Fruit fly (Drosophila melanogaster): ENCODE data around the gene CG33493.

Gene CG33493

dm6 chr3L:10666511-10667003 lies 26.4 kb downstream of the CG33493 start:
- TF ChIP-seq CG10348 (GFP tag; IDR thresholded peaks at IDR 0.05) (0 out of 2 replicates have a peak, but pooled peaks have one; percentile 7), CG17806 (tag; optimal IDR thresholded peaks at IDR 0.05) (no peak), EcR (GFP tag; optimal IDR thresholded peaks at IDR 0.05) (peak; percentile 2), CG8301 (tag; optimal IDR thresholded peaks at IDR 0.05) (no peak), CG15710 (tag; optimal IDR thresholded peaks at IDR 0.05) (no peak), fd96Ca (GFP tag; IDR thresholded peaks at IDR 0.05) (peak; percentile 41; the same call in 2 of the 3 replicates), CG8159 (tag; optimal IDR thresholded peaks at IDR 0.05) (no peak), CG13204 (GFP tag; optimal IDR thresholded peaks at IDR 0.05) (peak; percentile 61), Pif1A (GFP tag; optimal IDR thresholded peaks at IDR 0.05) (no peak), CG34367 (tag; optimal IDR thresholded peaks at IDR 0.05) (no peak), CG32121 (GFP tag; IDR thresholded peaks at IDR 0.05) (0 out of 2 replicates have a peak, but pooled peaks have one; percentile 50), gl (tag; optimal IDR thresholded peaks at IDR 0.05) (no peak)

- TF ChIP-seq Pif1A (GFP tag; optimal IDR thresholded peaks at IDR 0.05) (peak; percentile 97), fd96Ca (GFP tag; IDR thresholded peaks at IDR 0.05) (peak; percentile 79), CG10348 (GFP tag; IDR thresholded peaks at IDR 0.05) (peak; percentile 83; the same call in 1 of the 2 replicates), CG4496 (GFP tag; IDR thresholded peaks at IDR 0.05) (peak; percentile 94), CG8301 (tag; optimal IDR thresholded peaks at IDR 0.05) (peak; percentile 99), rn (GFP tag; IDR thresholded peaks at IDR 0.05) (peak; percentile 93), CG8159 (tag; optimal IDR thresholded peaks at IDR 0.05) (peak; percentile 99), Pif1B (GFP tag; optimal IDR thresholded peaks at IDR 0.05) (peak; percentile 97), CG9948 (tag; optimal IDR thresholded peaks at IDR 0.05) (peak; percentile 99), CG12605 (GFP tag; IDR thresholded peaks at IDR 0.05) (peak; percentile 94), D1 (tag; optimal IDR thresholded peaks at IDR 0.05) (peak; percentile 98), CG32121 (GFP tag; IDR thresholded peaks at IDR 0.05) (peak; percentile 94), Snoo (tag; optimal IDR thresholded peaks at IDR 0.05) (peak; percentile 98), CG17806 (tag; optimal IDR thresholded peaks at IDR 0.05) (peak; percentile 99), CG14655 (GFP tag; optimal IDR thresholded peaks at IDR 0.05) (peak; percentile 99), CG15710 (tag; optimal IDR thresholded peaks at IDR 0.05) (peak; percentile 99), CG34367 (tag; optimal IDR thresholded peaks at IDR 0.05) (peak; percentile 98), Ets98B (GFP tag; IDR thresholded peaks at IDR 0.05) (peak; percentile 91), EcR (GFP tag; optimal IDR thresholded peaks at IDR 0.05) (peak; percentile 68), CG13204 (GFP tag; optimal IDR thresholded peaks at IDR 0.05) (peak; percentile 96), gl (tag; optimal IDR thresholded peaks at IDR 0.05) (peak; percentile 97)
These were observed 27.4 kb downstream of the CG33493 start for dm6 chr3L:10665433-10666150.

dm6 chr3L:10664511-10665062 lies 28.4 kb downstream of the CG33493 start, which contains the start of gene simj:
Gene simj (plus strand): TSS chr3L:10664739.
- peak; percentile 22 for TF ChIP-seq EcR (GFP tag; optimal IDR thresholded peaks at IDR 0.05)
- peak; percentile 34 for TF ChIP-seq CG8301 (tag; optimal IDR thresholded peaks at IDR 0.05)
- TF ChIP-seq CG13204 (GFP tag; optimal IDR thresholded peaks at IDR 0.05), result peak; percentile 69
- TF ChIP-seq CG8159 (tag; optimal IDR thresholded peaks at IDR 0.05), result peak; percentile 40
- TF ChIP-seq gl (tag; optimal IDR thresholded peaks at IDR 0.05), result peak; percentile 41
- TF ChIP-seq fd96Ca (GFP tag; IDR thresholded peaks at IDR 0.05), result peak; percentile 76
- TF ChIP-seq Pif1A (GFP tag; optimal IDR thresholded peaks at IDR 0.05), result peak; percentile 49
- TF ChIP-seq Snoo (tag; optimal IDR thresholded peaks at IDR 0.05), result peak; percentile 52
- TF ChIP-seq rn (GFP tag; IDR thresholded peaks at IDR 0.05), result 0 out of 2 replicates have a peak, but pooled peaks have one; percentile 35
- TF ChIP-seq Pif1B (GFP tag; optimal IDR thresholded peaks at IDR 0.05), result peak; percentile 34
- peak; percentile 72 for TF ChIP-seq CG4496 (GFP tag; IDR thresholded peaks at IDR 0.05)
- no peak for TF ChIP-seq CG10348 (GFP tag; IDR thresholded peaks at IDR 0.05)
- TF ChIP-seq D1 (tag; optimal IDR thresholded peaks at IDR 0.05), result no peak
- TF ChIP-seq CG15710 (tag; optimal IDR thresholded peaks at IDR 0.05), result peak; percentile 52
- peak; percentile 69 for TF ChIP-seq Ets98B (GFP tag; IDR thresholded peaks at IDR 0.05)
- no peak for TF ChIP-seq CG17806 (tag; optimal IDR thresholded peaks at IDR 0.05)
- peak; percentile 71 for TF ChIP-seq CG32121 (GFP tag; IDR thresholded peaks at IDR 0.05)
- peak; percentile 16 for TF ChIP-seq CG14655 (GFP tag; optimal IDR thresholded peaks at IDR 0.05)
- TF ChIP-seq CG34367 (tag; optimal IDR thresholded peaks at IDR 0.05), result peak; percentile 35
- TF ChIP-seq CG12605 (GFP tag; IDR thresholded peaks at IDR 0.05), result peak; percentile 62; the same call in 1 of the 2 replicates
- TF ChIP-seq CG9948 (tag; optimal IDR thresholded peaks at IDR 0.05), result peak; percentile 6

- TF ChIP-seq EcR (GFP tag; optimal IDR thresholded peaks at IDR 0.05) (peak; percentile 22), D1 (tag; optimal IDR thresholded peaks at IDR 0.05) (no peak), CG32121 (GFP tag; IDR thresholded peaks at IDR 0.05) (no peak)
These were observed 29.7 kb downstream of the CG33493 start, which contains the start of gene Adi1 for dm6 chr3L:10663190-10663763. Gene Adi1 (plus strand): TSS chr3L:10663376.
